Worm (Caenorhabditis elegans) whole organism, L3 larva: ENCODE data around the gene ZC15.1.

Experiments used
- ZK546.5 ChIP-seq: sonication (generic microtip); optimal IDR thresholded peaks from 2 replicates; lab custom pipeline; 2017; ENCODE audit warnings: missing biosample characterization, missing genetic modification characterization
- aly-2 ChIP-seq: fragments of 150-350 bp; optimal IDR thresholded peaks from 2 replicates; lab custom pipeline; 2014; ENCODE audit warnings: missing biosample characterization, missing genetic modification characterization
- ama-1 ChIP-seq: fragments of 150-350 bp; optimal IDR thresholded peaks from 2 replicates; lab custom pipeline; 2018
- ceh-16 ChIP-seq: sonication (generic microtip); optimal IDR thresholded peaks from 2 replicates; lab custom pipeline; 2017; ENCODE audit warnings: missing biosample characterization, missing genetic modification characterization
- ceh-82 ChIP-seq: fragments of 150-350 bp; optimal IDR thresholded peaks from 2 replicates; lab custom pipeline; 2014; ENCODE audit warnings: missing biosample characterization, missing genetic modification characterization
- daf-12 ChIP-seq: fragments of 150-350 bp; optimal IDR thresholded peaks from 2 replicates; lab custom pipeline; 2014; ENCODE audit warnings: missing biosample characterization, missing genetic modification reagents, missing genetic modification characterization
- egl-27 ChIP-seq: sonication (generic microtip); optimal IDR thresholded peaks from 4 replicates; lab custom pipeline; 2017; ENCODE audit warnings: missing biosample characterization, missing genetic modification reagents, missing genetic modification characterization
- egl-5 ChIP-seq: fragments of 150-350 bp; optimal IDR thresholded peaks from 2 replicates; lab custom pipeline; 2017; ENCODE audit warnings: missing biosample characterization, missing genetic modification reagents, missing genetic modification characterization, inconsistent platforms
- elt-2 ChIP-seq: sonication (generic microtip); optimal IDR thresholded peaks from 2 replicates; lab custom pipeline; 2016; ENCODE audit warnings: missing genetic modification reagents, mild to moderate bottlenecking, missing genetic modification characterization, missing compliant biosample characterization
- eor-1 ChIP-seq, 2 experiments: fragments of 150-350 bp; optimal IDR thresholded peaks; 2 replicates each; lab custom pipeline; 2014 to 2018; ENCODE audit warnings: missing biosample characterization in 2 of 2, missing genetic modification characterization in 2 of 2
- fkh-10 ChIP-seq: sonication (generic microtip); optimal IDR thresholded peaks from 2 replicates; lab custom pipeline; 2017; ENCODE audit warnings: missing biosample characterization, missing genetic modification reagents, missing genetic modification characterization
- fos-1 ChIP-seq: fragments of 150-350 bp; optimal IDR thresholded peaks from 2 replicates; lab custom pipeline; 2014; ENCODE audit warnings: missing biosample characterization, missing genetic modification characterization
- hmg-11 ChIP-seq: sonication (generic microtip); optimal IDR thresholded peaks from 2 replicates; lab custom pipeline; 2016; ENCODE audit warnings: missing genetic modification characterization, missing compliant biosample characterization
- lin-15B ChIP-seq: fragments of 150-350 bp; optimal IDR thresholded peaks from 2 replicates; lab custom pipeline; 2014; ENCODE audit warnings: missing biosample characterization, missing genetic modification characterization
- lin-39 ChIP-seq: fragments of 150-350 bp; optimal IDR thresholded peaks from 2 replicates; lab custom pipeline; 2018; ENCODE audit warnings: missing biosample characterization, missing genetic modification reagents, missing genetic modification characterization
- lsy-12 ChIP-seq: sonication (generic microtip); optimal IDR thresholded peaks from 2 replicates; lab custom pipeline; 2016; ENCODE audit warnings: mild to moderate bottlenecking, missing genetic modification characterization, missing compliant biosample characterization
- mdl-1 ChIP-seq: fragments of 150-350 bp; optimal IDR thresholded peaks from 2 replicates; lab custom pipeline; 2014; ENCODE audit warnings: missing biosample characterization, missing genetic modification characterization
- nfya-1 ChIP-seq: sonication (generic microtip); optimal IDR thresholded peaks from 2 replicates; lab custom pipeline; 2017; ENCODE audit warnings: missing genetic modification characterization, mild to moderate bottlenecking, missing compliant biosample characterization, antibody characterized with exemption, moderate library complexity; ENCODE audit not compliant: insufficient read depth
- nhr-11 ChIP-seq: fragments of 150-350 bp; optimal IDR thresholded peaks from 2 replicates; lab custom pipeline; 2014; ENCODE audit warnings: missing biosample characterization, missing genetic modification characterization
- nhr-12 ChIP-seq: fragments of 150-350 bp; optimal IDR thresholded peaks from 2 replicates; lab custom pipeline; 2014; ENCODE audit warnings: missing biosample characterization, missing genetic modification characterization
- nhr-23 ChIP-seq: fragments of 150-350 bp; optimal IDR thresholded peaks from 2 replicates; lab custom pipeline; 2014; ENCODE audit warnings: missing biosample characterization, missing genetic modification reagents, missing genetic modification characterization
- nhr-237 ChIP-seq: fragments of 150-350 bp; optimal IDR thresholded peaks from 2 replicates; lab custom pipeline; 2014; ENCODE audit warnings: missing biosample characterization, missing genetic modification characterization
- nhr-28 ChIP-seq: fragments of 150-350 bp; optimal IDR thresholded peaks from 2 replicates; lab custom pipeline; 2014; ENCODE audit warnings: missing biosample characterization, missing genetic modification characterization
- nhr-67 ChIP-seq: fragments of 150-350 bp; optimal IDR thresholded peaks from 2 replicates; lab custom pipeline; 2014; ENCODE audit warnings: missing biosample characterization, missing genetic modification characterization
- nhr-77 ChIP-seq: fragments of 150-350 bp; optimal IDR thresholded peaks from 2 replicates; lab custom pipeline; 2014; ENCODE audit warnings: missing biosample characterization, missing genetic modification characterization
- pha-4 ChIP-seq: fragments of 150-350 bp; optimal IDR thresholded peaks from 2 replicates; lab custom pipeline; 2014; ENCODE audit warnings: missing biosample characterization, missing genetic modification reagents, missing genetic modification characterization
- sea-2 ChIP-seq: fragments of 150-350 bp; sonication (generic microtip); optimal IDR thresholded peaks from 4 replicates; lab custom pipeline; 2014; ENCODE audit warnings: missing biosample characterization, missing genetic modification reagents, missing genetic modification characterization
- skn-1 ChIP-seq: fragments of 150-350 bp; optimal IDR thresholded peaks from 2 replicates; lab custom pipeline; 2014; ENCODE audit warnings: missing biosample characterization, missing genetic modification characterization
- tbx-2 ChIP-seq: sonication (generic microtip); optimal IDR thresholded peaks from 2 replicates; lab custom pipeline; 2016; ENCODE audit warnings: mild to moderate bottlenecking, missing genetic modification characterization, missing compliant biosample characterization
- unc-62 ChIP-seq: fragments of 150-350 bp; sonication (generic microtip); optimal IDR thresholded peaks from 4 replicates; lab custom pipeline; 2014; ENCODE audit warnings: missing biosample characterization, missing genetic modification reagents, missing genetic modification characterization
- zag-1 ChIP-seq: fragments of 150-350 bp; optimal IDR thresholded peaks from 2 replicates; lab custom pipeline; 2014; ENCODE audit warnings: missing biosample characterization, missing genetic modification characterization
- ztf-11 ChIP-seq: fragments of 150-350 bp; optimal IDR thresholded peaks from 2 replicates; lab custom pipeline; 2014; ENCODE audit warnings: missing biosample characterization, missing genetic modification characterization
- ztf-4 ChIP-seq: fragments of 150-350 bp; optimal IDR thresholded peaks from 2 replicates; lab custom pipeline; 2014; ENCODE audit warnings: missing biosample characterization, missing genetic modification characterization

ZC15.1 gene

DNA sequence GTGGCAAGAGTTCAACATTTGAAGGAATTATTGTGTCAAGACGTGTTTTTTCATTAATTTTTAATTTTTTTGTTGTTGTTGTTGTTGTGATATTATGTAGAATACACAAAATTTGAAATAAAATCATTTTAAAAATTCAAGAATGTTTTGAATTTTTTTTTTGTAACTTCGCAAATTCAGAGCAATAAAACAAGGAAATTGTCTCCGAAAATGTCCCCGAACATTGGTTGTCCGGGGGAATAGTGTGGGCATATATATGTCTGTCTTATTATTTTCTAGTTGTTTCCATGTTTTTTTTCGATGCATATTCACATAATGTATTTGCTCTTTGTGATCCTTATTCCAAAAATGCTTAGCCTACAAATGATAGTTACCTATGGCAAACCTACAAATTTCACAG lies 5.6 kb downstream of the ZC15.1 start, which contains the start of gene clec-262:
Gene clec-262, plus strand, starts transcription at position 301 of the 400 bp plus-strand sequence.
- no peak for TF ChIP-seq ama-1 (lab: Kevin White, UChicago)
- TF ChIP-seq fos-1 (tag; lab: Kevin White, UChicago) = no peak
- no peak for TF ChIP-seq nhr-12 (tag; lab: Kevin White, UChicago)
- no peak for TF ChIP-seq lsy-12 (tag; lab: Kevin White, UChicago)
- no peak for TF ChIP-seq pha-4 (tag; lab: Kevin White, UChicago)

- TF ChIP-seq nhr-12 (tag; lab: Kevin White, UChicago) = no peak
- no peak for TF ChIP-seq ama-1 (lab: Kevin White, UChicago)
- TF ChIP-seq nhr-237 (tag; lab: Kevin White, UChicago) = no peak
- no peak for TF ChIP-seq zag-1 (tag; lab: Kevin White, UChicago)
- TF ChIP-seq lin-39 (tag; lab: Kevin White, UChicago) = no peak
- no peak for TF ChIP-seq lin-15B (tag; lab: Kevin White, UChicago)
- TF ChIP-seq ceh-16 (tag; lab: Kevin White, UChicago) = no peak
- no peak for TF ChIP-seq daf-12 (tag; lab: Kevin White, UChicago)
- no peak for TF ChIP-seq nhr-77 (tag; lab: Kevin White, UChicago)
- TF ChIP-seq nhr-11 (tag; lab: Kevin White, UChicago) = no peak
- TF ChIP-seq ztf-4 (tag; lab: Kevin White, UChicago) = no peak
- TF ChIP-seq nhr-67 (tag; lab: Kevin White, UChicago) = no peak
- TF ChIP-seq nhr-28 = no peak
- no peak for TF ChIP-seq pha-4 (tag; lab: Kevin White, UChicago)
- TF ChIP-seq aly-2 (tag; lab: Kevin White, UChicago) = no peak
- no peak for TF ChIP-seq nhr-23 (tag; lab: Kevin White, UChicago)
- TF ChIP-seq ztf-11 (tag; lab: Kevin White, UChicago) = no peak
- TF ChIP-seq fkh-10 (GFP tag; lab: Kevin White, UChicago) = no peak
These were observed 11.5 kb downstream of the ZC15.1 start, which contains the start of gene Y113G7C.1 for ce11 chrV:20317442-20317841. Gene Y113G7C.1, plus strand, starts transcription at chrV:20317742.

- TF ChIP-seq skn-1 (tag; lab: Kevin White, UChicago) = no peak
- TF ChIP-seq eor-1 (tag; optimal IDR thresholded peaks at IDR 0.05; lab: Kevin White, UChicago) = no peak
- no peak for TF ChIP-seq hmg-11 (tag; lab: Kevin White, UChicago)
- no peak for TF ChIP-seq mdl-1 (tag; lab: Kevin White, UChicago)
- no peak for TF ChIP-seq ZK546.5 (tag; lab: Kevin White, UChicago)
- TF ChIP-seq, all 47 proteins: peak for 0
These were observed 19.5 kb downstream of the ZC15.1 start, which contains the start of gene Y38H6A.1 for ce11 chrV:20325417-20325816. Gene Y38H6A.1, plus strand, starts transcription at chrV:20325717.

- TF ChIP-seq sea-2 (no peak), egl-5 (tag; lab: Kevin White, UChicago) (no peak), fkh-10 (GFP tag; lab: Kevin White, UChicago) (no peak)
These were observed 29.4 kb downstream of the ZC15.1 start, which contains the start of gene Y38H6A.5 for ce11 chrV:20335264-20335663. Gene Y38H6A.5, minus strand, starts transcription at chrV:20335364.

ce11 chrV:20338020-20338419 lies 32.1 kb downstream of the ZC15.1 start:
- no peak for TF ChIP-seq nhr-67 (tag; lab: Kevin White, UChicago)

- TF ChIP-seq fos-1 (tag; lab: Kevin White, UChicago) = no peak
- TF ChIP-seq fkh-10 (GFP tag; lab: Kevin White, UChicago) = peak; percentile 65
These were observed 33.0 kb downstream of the ZC15.1 start for ce11 chrV:20338870-20339269.

ce11 chrV:20344889-20345288 lies 39.0 kb downstream of the ZC15.1 start, which contains the start of gene Y38H6A.3:
Gene Y38H6A.3, plus strand, starts transcription at chrV:20345189.
- TF ChIP-seq unc-62 (GFP tag; lab: Kevin White, UChicago) (no peak), tbx-2 (tag; lab: Kevin White, UChicago) (no peak), ceh-82 (tag; lab: Kevin White, UChicago) (no peak), mdl-1 (tag; lab: Kevin White, UChicago) (no peak), aly-2 (tag; lab: Kevin White, UChicago) (no peak), ceh-16 (tag; lab: Kevin White, UChicago) (no peak), zag-1 (tag; lab: Kevin White, UChicago) (no peak), nfya-1 (tag; lab: Kevin White, UChicago) (no peak), elt-2 (tag; lab: Kevin White, UChicago) (no peak), egl-27 (no peak)
